1 fruit fly cellular context compared by ENCODE assay signal in genomic region chr2L:4594828-4595406, dm6.
TF ChIP-seq lines count a peak whose summit lies in the region.

No protein-coding gene starts in this region.

TF ChIP-seq in whole organism, embryonic, 481 proteins besides CTCF, POLR2A, EP300 and RAD21 (continued from another document):
- 0 out of 2 replicates have a peak, but pooled peaks have one; percentile 9 for TF ChIP-seq amos (GFP tag; IDR thresholded peaks at IDR 0.05; lab: Robert Waterston, UW; ENCODE audit: partially characterized antibody)
- no peak for TF ChIP-seq CG31365 (tag; optimal IDR thresholded peaks at IDR 0.05; lab: Kevin White, UChicago)
- peak; percentile 81 for TF ChIP-seq Jarid2 (GFP tag; optimal IDR thresholded peaks at IDR 0.05; lab: Kevin White, UChicago)
- TF ChIP-seq sr (GFP tag; IDR thresholded peaks at IDR 0.05; lab: Robert Waterston, UW) = peak; percentile 37; the same call in 1 of the 3 replicates
